Fruit fly (Drosophila melanogaster): Measurements from ENCODE around the gene CG8952.

The CG8952 gene

dm6 chrX:15748945-15749344 lies 17.3 kb downstream of the CG8952 start, which contains the start of gene Mvd:
Gene Mvd (plus strand): TSS chrX:15749166.
- peak in 1 of 2 experiments; percentile 45 for TF ChIP-seq CTCF (optimal IDR thresholded peaks at IDR 0.05)
- TF ChIP-seq CG8478 (optimal IDR thresholded peaks at IDR 0.05), result no peak

- TF ChIP-seq CTCF (optimal IDR thresholded peaks at IDR 0.05) (no peak), CG8478 (optimal IDR thresholded peaks at IDR 0.05) (no peak)
Observed at dm6 chrX:15746682-15747196, 19.5 kb downstream of the CG8952 start.

dm6 chrX:15745905-15746681 lies 20.2 kb downstream of the CG8952 start, which contains the start of the genes CG8944 and CCT6:
Gene CG8944 (minus strand): TSS chrX:15746231.
Gene CCT6 (plus strand): TSS chrX:15746648.
- TF ChIP-seq CTCF (optimal IDR thresholded peaks at IDR 0.05) (no peak), CG8478 (optimal IDR thresholded peaks at IDR 0.05) (no peak)

- TF ChIP-seq CG8478 (optimal IDR thresholded peaks at IDR 0.05) (no peak), CTCF (optimal IDR thresholded peaks at IDR 0.05) (no peak)
Observed at dm6 chrX:15740881-15741280, 25.4 kb downstream of the CG8952 start.

DNA sequence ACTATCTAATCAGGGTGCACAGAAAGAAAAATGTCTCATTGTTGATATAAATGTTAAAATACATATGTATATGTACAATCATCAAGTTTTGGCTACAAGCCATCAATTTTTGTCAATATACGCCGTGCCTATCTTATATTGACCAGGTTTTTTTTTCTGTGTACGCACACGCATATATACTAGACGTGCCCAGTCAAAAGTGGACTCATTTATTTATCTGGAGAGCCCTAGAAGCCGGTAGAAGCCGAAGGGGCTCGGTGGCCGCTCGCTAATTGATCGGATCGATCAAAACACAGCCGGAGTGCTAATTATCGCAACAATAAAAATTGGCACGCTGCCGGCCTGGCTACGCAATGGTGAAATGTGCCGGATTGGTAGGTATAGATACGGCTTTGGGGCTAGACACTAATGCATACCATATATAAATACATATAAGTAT lies 25.9 kb downstream of the CG8952 start:
- TF ChIP-seq CG8478 (optimal IDR thresholded peaks at IDR 0.05), result no peak
- TF ChIP-seq CTCF (optimal IDR thresholded peaks at IDR 0.05), result no peak

- no peak for TF ChIP-seq CTCF (optimal IDR thresholded peaks at IDR 0.05)
- no peak for TF ChIP-seq CG8478 (optimal IDR thresholded peaks at IDR 0.05)
Observed at dm6 chrX:15738890-15739550, 27.2 kb downstream of the CG8952 start, which contains the start of the genes CG11679 and CG8206. Gene CG11679 (minus strand): TSS chrX:15738954. Gene CG8206 (plus strand): TSS chrX:15739230.

- TF ChIP-seq CG8478 (optimal IDR thresholded peaks at IDR 0.05), result no peak
- TF ChIP-seq CTCF (optimal IDR thresholded peaks at IDR 0.05), result no peak
Observed at dm6 chrX:15737110-15737509, 29.1 kb downstream of the CG8952 start, which contains the start of gene Arp6. Gene Arp6 (minus strand): TSS chrX:15737120.

- no peak for TF ChIP-seq CTCF (optimal IDR thresholded peaks at IDR 0.05)
- no peak for TF ChIP-seq CG8478 (optimal IDR thresholded peaks at IDR 0.05)
Observed at dm6 chrX:15733995-15734394, 32.2 kb downstream of the CG8952 start, which contains the start of the genes CG12379 and MagR. Gene CG12379 (minus strand): TSS chrX:15733996. Gene MagR (plus strand): TSS chrX:15734270.

dm6 chrX:15733192-15733892 lies 32.9 kb downstream of the CG8952 start:
- TF ChIP-seq CG8478 (optimal IDR thresholded peaks at IDR 0.05), result no peak
- no peak for TF ChIP-seq CTCF (optimal IDR thresholded peaks at IDR 0.05)

DNA sequence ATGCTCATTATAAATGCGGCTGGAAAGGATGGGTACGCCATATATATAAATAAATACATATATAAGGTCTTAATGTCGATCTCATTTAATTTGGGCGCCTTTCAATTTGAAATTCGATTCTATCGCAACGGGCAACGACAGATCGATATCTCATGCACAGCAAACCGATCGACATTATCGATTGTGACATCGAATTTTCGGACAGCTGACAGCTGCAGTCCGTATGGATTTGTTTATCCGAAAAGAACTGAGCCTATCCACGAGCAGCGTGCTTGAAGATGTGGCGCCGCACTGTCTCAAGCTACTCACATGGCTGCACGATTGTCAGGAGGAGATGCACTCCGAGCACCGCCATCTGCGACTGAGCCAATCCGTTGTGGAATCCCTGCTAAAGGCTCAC lies 34.3 kb downstream of the CG8952 start, which contains the start of gene CG8191:
Gene CG8191, plus strand, starts transcription at position 211 of the 400 bp plus-strand sequence.
- TF ChIP-seq CG8478 (optimal IDR thresholded peaks at IDR 0.05) (no peak), CTCF (optimal IDR thresholded peaks at IDR 0.05) (no peak)
